Worm (Caenorhabditis elegans): Measurements from ENCODE around the gene lin-23.

The lin-23 gene

ce11 chrII:6422812-6423211 lies 51.7 kb downstream of the lin-23 start, which contains the start of gene K03H9.3:
Gene K03H9.3, plus strand, starts transcription at chrII:6423112.
- TF ChIP-seq hmg-4 (GFP tag; optimal IDR thresholded peaks at IDR 0.05) = no peak
- TF ChIP-seq aly-1 (tag; optimal IDR thresholded peaks at IDR 0.05) = no peak
- no peak for TF ChIP-seq ets-7 (tag; optimal IDR thresholded peaks at IDR 0.05)
- TF ChIP-seq tra-4 (tag; optimal IDR thresholded peaks at IDR 0.05) = no peak
- TF ChIP-seq tbx-37 (GFP tag; conservative IDR thresholded peaks at IDR 0.05) = no peak
- no peak for TF ChIP-seq hnd-1 (tag; optimal IDR thresholded peaks at IDR 0.05)
- TF ChIP-seq ama-1 (optimal IDR thresholded peaks at IDR 0.05) = no peak
- no peak for TF ChIP-seq B0310.2 (tag; optimal IDR thresholded peaks at IDR 0.05)
- no peak for TF ChIP-seq flt-1 (GFP tag; IDR thresholded peaks at IDR 0.05)

Data from whole organism, early embryonic.